Fruit fly (Drosophila melanogaster) whole organism, prepupa: ENCODE results near the gene Uxs.

ENCODE experiments used
- Blimp-1 ChIP-seq: fragments of 200-800 bp; sonication (Bioruptor generic); optimal IDR thresholded peaks from 3 replicates; lab custom pipeline; 2017; ENCODE audit warnings: missing biosample characterization, missing genetic modification characterization, mild to moderate bottlenecking, moderate library complexity, missing genetic modification reagents
- CG10669 ChIP-seq: fragments of 200-800 bp; sonication (Bioruptor generic); optimal IDR thresholded peaks from 3 replicates; lab custom pipeline; 2018; ENCODE audit warnings: missing biosample characterization, mild to moderate bottlenecking, missing genetic modification characterization, moderate library complexity
- CG11762 ChIP-seq: fragments of 200-800 bp; sonication (Bioruptor generic); optimal IDR thresholded peaks from 3 replicates; lab custom pipeline; 2016; ENCODE audit warnings: missing biosample characterization, missing genetic modification characterization; ENCODE audit not compliant: insufficient read depth
- CG11902 ChIP-seq: fragments of 200-800 bp; sonication (Bioruptor generic); optimal IDR thresholded peaks from 3 replicates; lab custom pipeline; 2016; ENCODE audit warnings: missing biosample characterization, missing genetic modification characterization
- CG15336 ChIP-seq: fragments of 200-800 bp; sonication (Bioruptor generic); IDR thresholded peaks from 2 replicates; pipeline ENCODE4 v1.3.6; 2022; ENCODE audit warnings: missing biosample characterization, missing genetic modification characterization
- CG1621 ChIP-seq: fragments of 200-800 bp; sonication (Bioruptor generic); optimal IDR thresholded peaks from 3 replicates; lab custom pipeline; 2018; ENCODE audit warnings: missing biosample characterization, mild to moderate bottlenecking, missing genetic modification characterization
- CG16779 ChIP-seq: fragments of 200-800 bp; sonication (Bioruptor generic); optimal IDR thresholded peaks from 3 replicates; lab custom pipeline; 2017; ENCODE audit warnings: missing biosample characterization, mild to moderate bottlenecking, missing genetic modification characterization
- CG3032 ChIP-seq: fragments of 200-800 bp; optimal IDR thresholded peaks from 2 replicates; lab custom pipeline; 2019; ENCODE audit warnings: missing biosample characterization, mild to moderate bottlenecking, missing genetic modification characterization, moderate library complexity
- CG31627 ChIP-seq: fragments of 200-800 bp; sonication (Bioruptor generic); optimal IDR thresholded peaks from 3 replicates; lab custom pipeline; 2016; ENCODE audit warnings: missing biosample characterization, missing genetic modification characterization
- CG32006 ChIP-seq: fragments of 200-800 bp; sonication (Bioruptor generic); optimal IDR thresholded peaks from 3 replicates; lab custom pipeline; 2017; ENCODE audit warnings: missing biosample characterization, mild to moderate bottlenecking, missing genetic modification characterization
- CG3919 ChIP-seq: fragments of 200-800 bp; sonication (Bioruptor generic); optimal IDR thresholded peaks from 3 replicates; lab custom pipeline; 2016; ENCODE audit warnings: missing biosample characterization, missing genetic modification characterization
- CG4318 ChIP-seq: fragments of 200-800 bp; sonication (Bioruptor generic); optimal IDR thresholded peaks from 3 replicates; lab custom pipeline; 2017; ENCODE audit warnings: missing biosample characterization, mild to moderate bottlenecking, missing genetic modification characterization
- CG6163 ChIP-seq: fragments of 200-800 bp; sonication (Bioruptor generic); IDR thresholded peaks from 3 replicates; pipeline ENCODE4 v1.3.6; 2022; ENCODE audit warnings: missing biosample characterization, missing genetic modification characterization
- CG6792 ChIP-seq: fragments of 200-800 bp; sonication (Bioruptor generic); optimal IDR thresholded peaks from 3 replicates; lab custom pipeline; 2016; ENCODE audit warnings: missing biosample characterization, missing genetic modification characterization
- CG6808 ChIP-seq: fragments of 200-800 bp; sonication (Bioruptor generic); optimal IDR thresholded peaks from 3 replicates; lab custom pipeline; 2017; ENCODE audit warnings: missing biosample characterization, missing genetic modification characterization, mild to moderate bottlenecking, moderate library complexity, missing genetic modification reagents
- CG7368 ChIP-seq: fragments of 200-800 bp; sonication (Bioruptor generic); optimal IDR thresholded peaks from 3 replicates; lab custom pipeline; 2016; ENCODE audit warnings: missing biosample characterization, missing genetic modification characterization
- CG8119 ChIP-seq: fragments of 200-800 bp; sonication (Bioruptor generic); IDR thresholded peaks from 3 replicates; pipeline ENCODE4 v1.3.6; 2022; ENCODE audit warnings: missing biosample characterization, missing genetic modification characterization
- CG8319 ChIP-seq: fragments of 200-800 bp; sonication (Bioruptor generic); optimal IDR thresholded peaks from 3 replicates; lab custom pipeline; 2016; ENCODE audit warnings: missing biosample characterization, missing genetic modification characterization
- CG8632 ChIP-seq: fragments of 200-800 bp; sonication (Bioruptor generic); optimal IDR thresholded peaks from 3 replicates; lab custom pipeline; 2016; ENCODE audit warnings: missing biosample characterization, missing genetic modification characterization
- CG9139 ChIP-seq: fragments of 200-800 bp; sonication (Bioruptor generic); optimal IDR thresholded peaks from 3 replicates; lab custom pipeline; 2017; ENCODE audit warnings: missing biosample characterization, mild to moderate bottlenecking, missing genetic modification characterization
- Eip75B ChIP-seq: fragments of 200-800 bp; sonication (Bioruptor generic); optimal IDR thresholded peaks from 3 replicates; lab custom pipeline; 2016; ENCODE audit warnings: missing biosample characterization, missing genetic modification characterization
- Eip78C ChIP-seq: fragments of 200-800 bp; sonication (Bioruptor generic); peaks from one replicate; lab custom pipeline; 2016; ENCODE audit warnings: missing biosample characterization, missing genetic modification characterization
- Eip93F ChIP-seq: fragments of 200-800 bp; sonication (Bioruptor generic); optimal IDR thresholded peaks from 2 replicates; lab custom pipeline; 2016; ENCODE audit warnings: missing biosample characterization, mild to moderate bottlenecking, missing genetic modification characterization
- Ets21C ChIP-seq: fragments of 200-800 bp; sonication (Bioruptor generic); optimal IDR thresholded peaks from 3 replicates; lab custom pipeline; 2016; ENCODE audit warnings: missing biosample characterization, missing genetic modification characterization
- Ets96B ChIP-seq: fragments of 200-800 bp; optimal IDR thresholded peaks from 2 replicates; lab custom pipeline; 2019; ENCODE audit warnings: missing biosample characterization, mild to moderate bottlenecking, missing genetic modification characterization, moderate library complexity
- Hr39 ChIP-seq: fragments of 200-800 bp; sonication (Bioruptor generic); optimal IDR thresholded peaks from 2 replicates; lab custom pipeline; 2016; ENCODE audit warnings: missing biosample characterization, missing genetic modification characterization
- Hr4 ChIP-seq: fragments of 200-800 bp; sonication (Bioruptor generic); optimal IDR thresholded peaks from 3 replicates; lab custom pipeline; 2016; ENCODE audit warnings: missing biosample characterization, missing genetic modification characterization
- Lpt ChIP-seq: fragments of 200-800 bp; sonication (Bioruptor generic); optimal IDR thresholded peaks from 3 replicates; lab custom pipeline; 2016; ENCODE audit warnings: missing biosample characterization, missing genetic modification characterization
- Met ChIP-seq: fragments of 200-800 bp; sonication (Bioruptor generic); optimal IDR thresholded peaks from 3 replicates; lab custom pipeline; 2016; ENCODE audit warnings: missing biosample characterization, missing genetic modification characterization
- OdsH ChIP-seq: fragments of 200-800 bp; sonication (Bioruptor generic); optimal IDR thresholded peaks from 3 replicates; lab custom pipeline; 2016; ENCODE audit warnings: missing biosample characterization, missing genetic modification characterization
- Sox14 ChIP-seq: fragments of 200-800 bp; sonication (Bioruptor generic); optimal IDR thresholded peaks from 3 replicates; lab custom pipeline; 2016; ENCODE audit warnings: missing biosample characterization, missing genetic modification characterization
- Sox15 ChIP-seq: fragments of 200-800 bp; sonication (Bioruptor generic); optimal IDR thresholded peaks from 3 replicates; lab custom pipeline; 2016; ENCODE audit warnings: missing biosample characterization, missing genetic modification characterization
- achi ChIP-seq: fragments of 200-800 bp; sonication (Bioruptor generic); optimal IDR thresholded peaks from 3 replicates; lab custom pipeline; 2016; ENCODE audit warnings: missing biosample characterization, missing genetic modification characterization
- dac ChIP-seq: fragments of 200-800 bp; sonication (Bioruptor generic); optimal IDR thresholded peaks from 2 replicates; lab custom pipeline; 2017; ENCODE audit warnings: missing biosample characterization, mild to moderate bottlenecking, missing genetic modification characterization
- dsx ChIP-seq: fragments of 200-800 bp; optimal IDR thresholded peaks from 3 replicates; lab custom pipeline; 2019; ENCODE audit warnings: missing biosample characterization, mild to moderate bottlenecking, missing genetic modification characterization, moderate library complexity; ENCODE audit not compliant: poor library complexity, severe bottlenecking
- eg ChIP-seq: fragments of 200-800 bp; sonication (Bioruptor generic); IDR thresholded peaks from 3 replicates; pipeline ENCODE4 v1.3.6; 2022; ENCODE audit warnings: missing biosample characterization, missing genetic modification characterization
- esn ChIP-seq: fragments of 200-800 bp; sonication (Bioruptor generic); optimal IDR thresholded peaks from 2 replicates; lab custom pipeline; 2016; ENCODE audit warnings: missing biosample characterization, mild to moderate bottlenecking, missing genetic modification characterization, moderate library complexity
- fd85E ChIP-seq: fragments of 200-800 bp; sonication (Bioruptor generic); optimal IDR thresholded peaks from 3 replicates; lab custom pipeline; 2016; ENCODE audit warnings: missing biosample characterization, missing genetic modification characterization
- fkh ChIP-seq: fragments of 200-800 bp; sonication (Bioruptor generic); optimal IDR thresholded peaks from 3 replicates; lab custom pipeline; 2017; ENCODE audit warnings: missing biosample characterization, mild to moderate bottlenecking, missing genetic modification characterization, moderate library complexity
- pdm3 ChIP-seq: fragments of 200-800 bp; sonication (Bioruptor generic); optimal IDR thresholded peaks from 3 replicates; lab custom pipeline; 2016; ENCODE audit warnings: missing biosample characterization, missing genetic modification characterization
- salr ChIP-seq, 2 experiments: fragments of 200-800 bp; sonication (Bioruptor generic); optimal IDR thresholded peaks; 3 replicates each; lab custom pipeline; 2016 to 2018; ENCODE audit warnings: missing biosample characterization in 2 of 2, missing genetic modification characterization in 2 of 2, mild to moderate bottlenecking in 1 of 2
- spab ChIP-seq: fragments of 200-800 bp; sonication (Bioruptor generic); optimal IDR thresholded peaks from 2 replicates; lab custom pipeline; 2017; ENCODE audit warnings: missing biosample characterization, mild to moderate bottlenecking, missing genetic modification characterization, missing genetic modification reagents
- ss ChIP-seq, 2 experiments: fragments of 200-800 bp; sonication (Bioruptor generic); optimal IDR thresholded peaks; 2 replicates in 1 of 2; 3 replicates in 1 of 2; lab custom pipeline; 2017 to 2018; ENCODE audit warnings: mild to moderate bottlenecking in 2 of 2, missing biosample characterization in 2 of 2, missing genetic modification characterization in 2 of 2, moderate library complexity in 1 of 2
- topi ChIP-seq: fragments of 200-800 bp; sonication (Bioruptor generic); optimal IDR thresholded peaks from 3 replicates; lab custom pipeline; 2016; ENCODE audit warnings: missing biosample characterization, missing genetic modification characterization
- vri ChIP-seq: fragments of 200-800 bp; sonication (Bioruptor generic); optimal IDR thresholded peaks from 3 replicates; lab custom pipeline; 2016; ENCODE audit warnings: missing biosample characterization, mild to moderate bottlenecking, missing genetic modification characterization

Uxs gene

dm6 chr3L:8153206-8153996 lies 27.3 kb upstream of the Uxs start (continued):
- peak; percentile 64 for TF ChIP-seq Eip75B (GFP tag; lab: Kevin White, UChicago)
- TF ChIP-seq achi (GFP tag; lab: Kevin White, UChicago), result peak; percentile 87
- TF ChIP-seq Eip93F, result no peak
- peak; percentile 52 for TF ChIP-seq CG11902 (GFP tag; lab: Kevin White, UChicago)
- TF ChIP-seq CG7368 (GFP tag; lab: Kevin White, UChicago), result peak; percentile 72
- TF ChIP-seq ss (GFP tag; optimal IDR thresholded peaks at IDR 0.05; lab: Kevin White, UChicago), result peak in 1 of 2 experiments; percentile 55
- TF ChIP-seq topi, result peak; percentile 62
- no peak for TF ChIP-seq Blimp-1 (GFP tag; lab: Kevin White, UChicago)
- TF ChIP-seq CG8119 (GFP tag; lab: Robert Waterston, UW), result peak; percentile 95
- no peak for TF ChIP-seq CG1621 (tag; lab: Kevin White, UChicago)
- peak; percentile 96 for TF ChIP-seq eg (GFP tag; lab: Robert Waterston, UW)
- TF ChIP-seq pdm3 (GFP tag; lab: Kevin White, UChicago), result peak; percentile 88
- TF ChIP-seq dac (GFP tag; lab: Kevin White, UChicago), result peak; percentile 83

dm6 chr3L:8154544-8154943 lies 26.2 kb upstream of the Uxs start:
- TF ChIP-seq Eip78C, result peak; percentile 18
- TF ChIP-seq CG10669 (GFP tag; lab: Kevin White, UChicago), result peak; percentile 9
- no peak for TF ChIP-seq Hr39
- no peak for TF ChIP-seq salr (GFP tag; optimal IDR thresholded peaks at IDR 0.05; lab: Kevin White, UChicago)
- TF ChIP-seq CG31627, result no peak
- peak; percentile 10 for TF ChIP-seq CG8632
- TF ChIP-seq dsx, result no peak
- no peak for TF ChIP-seq Hr4
- TF ChIP-seq topi, result no peak
- no peak for TF ChIP-seq Ets96B (tag; lab: Kevin White, UChicago)
- no peak for TF ChIP-seq Lpt
- no peak for TF ChIP-seq Sox15 (GFP tag; lab: Kevin White, UChicago)
- no peak for TF ChIP-seq CG3919 (GFP tag; lab: Kevin White, UChicago)
- TF ChIP-seq CG3032, result no peak
- no peak for TF ChIP-seq Eip75B (GFP tag; lab: Kevin White, UChicago)
- TF ChIP-seq CG6808, result peak; percentile 41
- TF ChIP-seq esn (GFP tag; lab: Kevin White, UChicago), result no peak
- peak; percentile 18 for TF ChIP-seq spab (GFP tag; lab: Kevin White, UChicago)
- TF ChIP-seq CG8319 (GFP tag; lab: Kevin White, UChicago), result no peak
- TF ChIP-seq Met (GFP tag; lab: Kevin White, UChicago), result no peak
- no peak for TF ChIP-seq pdm3 (GFP tag; lab: Kevin White, UChicago)
- no peak for TF ChIP-seq Eip93F
- peak; percentile 37; the same call in 1 of the 2 replicates for TF ChIP-seq CG15336 (GFP tag; lab: Robert Waterston, UW)
- TF ChIP-seq CG8119 (GFP tag; lab: Robert Waterston, UW), result no peak
- no peak for TF ChIP-seq CG11902 (GFP tag; lab: Kevin White, UChicago)
- TF ChIP-seq vri (GFP tag; lab: Kevin White, UChicago), result no peak
- TF ChIP-seq Ets21C (GFP tag; lab: Kevin White, UChicago), result no peak
- TF ChIP-seq CG11762 (GFP tag; lab: Kevin White, UChicago), result no peak
- TF ChIP-seq CG6163 (GFP tag; lab: Robert Waterston, UW), result no peak; the same call in 2 of the 3 replicates
- no peak for TF ChIP-seq fkh (GFP tag; lab: Kevin White, UChicago)
- TF ChIP-seq fd85E, result no peak
- no peak for TF ChIP-seq CG4318 (GFP tag; lab: Kevin White, UChicago)
- TF ChIP-seq Sox14 (GFP tag; lab: Kevin White, UChicago), result no peak
- no peak for TF ChIP-seq CG32006 (GFP tag; lab: Kevin White, UChicago)
- no peak for TF ChIP-seq OdsH (GFP tag; lab: Kevin White, UChicago)
- peak; percentile 36 for TF ChIP-seq CG9139 (GFP tag; lab: Kevin White, UChicago)
- TF ChIP-seq CG6792 (GFP tag; lab: Kevin White, UChicago), result no peak
- no peak for TF ChIP-seq CG16779 (tag; lab: Kevin White, UChicago)
- TF ChIP-seq ss (GFP tag; optimal IDR thresholded peaks at IDR 0.05; lab: Kevin White, UChicago), result peak in 1 of 2 experiments; percentile 36
